Worm (Caenorhabditis elegans) whole organism, L3 larva: ENCODE data around the gene Y26E6A.2.

ENCODE experiments used
- R02D3.7 ChIP-seq: fragments of 150-350 bp; optimal IDR thresholded peaks from 2 replicates; lab custom pipeline; 2014; ENCODE audit warnings: missing biosample characterization, missing genetic modification characterization
- aly-2 ChIP-seq: fragments of 150-350 bp; optimal IDR thresholded peaks from 2 replicates; lab custom pipeline; 2014; ENCODE audit warnings: missing biosample characterization, missing genetic modification characterization
- ceh-16 ChIP-seq: sonication (generic microtip); optimal IDR thresholded peaks from 2 replicates; lab custom pipeline; 2017; ENCODE audit warnings: missing biosample characterization, missing genetic modification characterization
- ceh-28 ChIP-seq: fragments of 150-350 bp; optimal IDR thresholded peaks from 2 replicates; lab custom pipeline; 2014; ENCODE audit warnings: missing biosample characterization, missing genetic modification reagents, missing genetic modification characterization
- ceh-82 ChIP-seq: fragments of 150-350 bp; optimal IDR thresholded peaks from 2 replicates; lab custom pipeline; 2014; ENCODE audit warnings: missing biosample characterization, missing genetic modification characterization
- daf-12 ChIP-seq: fragments of 150-350 bp; optimal IDR thresholded peaks from 2 replicates; lab custom pipeline; 2014; ENCODE audit warnings: missing biosample characterization, missing genetic modification reagents, missing genetic modification characterization
- egl-5 ChIP-seq: fragments of 150-350 bp; optimal IDR thresholded peaks from 2 replicates; lab custom pipeline; 2017; ENCODE audit warnings: missing biosample characterization, missing genetic modification reagents, missing genetic modification characterization, inconsistent platforms
- elt-1 ChIP-seq: fragments of 150-350 bp; optimal IDR thresholded peaks from 2 replicates; lab custom pipeline; 2014; ENCODE audit warnings: missing biosample characterization, missing genetic modification characterization
- elt-2 ChIP-seq: sonication (generic microtip); optimal IDR thresholded peaks from 2 replicates; lab custom pipeline; 2016; ENCODE audit warnings: missing genetic modification reagents, mild to moderate bottlenecking, missing genetic modification characterization, missing compliant biosample characterization
- eor-1 ChIP-seq, 2 experiments: fragments of 150-350 bp; optimal IDR thresholded peaks; 2 replicates each; lab custom pipeline; 2014 to 2018; ENCODE audit warnings: missing biosample characterization in 2 of 2, missing genetic modification characterization in 2 of 2
- fos-1 ChIP-seq: fragments of 150-350 bp; optimal IDR thresholded peaks from 2 replicates; lab custom pipeline; 2014; ENCODE audit warnings: missing biosample characterization, missing genetic modification characterization
- jun-1 ChIP-seq: fragments of 150-350 bp; optimal IDR thresholded peaks from 2 replicates; lab custom pipeline; 2014; ENCODE audit warnings: missing biosample characterization, missing genetic modification reagents, missing genetic modification characterization
- lin-15B ChIP-seq: fragments of 150-350 bp; optimal IDR thresholded peaks from 2 replicates; lab custom pipeline; 2014; ENCODE audit warnings: missing biosample characterization, missing genetic modification characterization
- lsy-12 ChIP-seq: sonication (generic microtip); optimal IDR thresholded peaks from 2 replicates; lab custom pipeline; 2016; ENCODE audit warnings: mild to moderate bottlenecking, missing genetic modification characterization, missing compliant biosample characterization
- mdl-1 ChIP-seq: fragments of 150-350 bp; optimal IDR thresholded peaks from 2 replicates; lab custom pipeline; 2014; ENCODE audit warnings: missing biosample characterization, missing genetic modification characterization
- mml-1 ChIP-seq: fragments of 150-350 bp; sonication (generic microtip); optimal IDR thresholded peaks from 3 replicates; lab custom pipeline; 2014; ENCODE audit warnings: missing biosample characterization, missing genetic modification characterization
- nhr-11 ChIP-seq: fragments of 150-350 bp; optimal IDR thresholded peaks from 2 replicates; lab custom pipeline; 2014; ENCODE audit warnings: missing biosample characterization, missing genetic modification characterization
- nhr-25 ChIP-seq: sonication (generic microtip); optimal IDR thresholded peaks from 2 replicates; lab custom pipeline; 2017; ENCODE audit warnings: missing biosample characterization, missing genetic modification characterization
- nhr-76 ChIP-seq: fragments of 150-350 bp; sonication (generic microtip); optimal IDR thresholded peaks from 5 replicates; lab custom pipeline; 2014; ENCODE audit warnings: missing biosample characterization, missing genetic modification characterization
- nhr-77 ChIP-seq: fragments of 150-350 bp; optimal IDR thresholded peaks from 2 replicates; lab custom pipeline; 2014; ENCODE audit warnings: missing biosample characterization, missing genetic modification characterization
- pha-4 ChIP-seq: fragments of 150-350 bp; optimal IDR thresholded peaks from 2 replicates; lab custom pipeline; 2014; ENCODE audit warnings: missing biosample characterization, missing genetic modification reagents, missing genetic modification characterization
- pqm-1 ChIP-seq: fragments of 150-350 bp; optimal IDR thresholded peaks from 2 replicates; lab custom pipeline; 2017; ENCODE audit warnings: missing biosample characterization, missing genetic modification characterization, inconsistent platforms
- sea-2 ChIP-seq: fragments of 150-350 bp; sonication (generic microtip); optimal IDR thresholded peaks from 4 replicates; lab custom pipeline; 2014; ENCODE audit warnings: missing biosample characterization, missing genetic modification reagents, missing genetic modification characterization
- skn-1 ChIP-seq: fragments of 150-350 bp; optimal IDR thresholded peaks from 2 replicates; lab custom pipeline; 2014; ENCODE audit warnings: missing biosample characterization, missing genetic modification characterization
- snpc-4 ChIP-seq: fragments of 150-350 bp; optimal IDR thresholded peaks from 2 replicates; lab custom pipeline; 2014; ENCODE audit warnings: missing biosample characterization, missing genetic modification characterization
- tbx-2 ChIP-seq: sonication (generic microtip); optimal IDR thresholded peaks from 2 replicates; lab custom pipeline; 2016; ENCODE audit warnings: mild to moderate bottlenecking, missing genetic modification characterization, missing compliant biosample characterization
- unc-62 ChIP-seq: fragments of 150-350 bp; sonication (generic microtip); optimal IDR thresholded peaks from 4 replicates; lab custom pipeline; 2014; ENCODE audit warnings: missing biosample characterization, missing genetic modification reagents, missing genetic modification characterization
- zag-1 ChIP-seq: fragments of 150-350 bp; optimal IDR thresholded peaks from 2 replicates; lab custom pipeline; 2014; ENCODE audit warnings: missing biosample characterization, missing genetic modification characterization
- ztf-11 ChIP-seq: fragments of 150-350 bp; optimal IDR thresholded peaks from 2 replicates; lab custom pipeline; 2014; ENCODE audit warnings: missing biosample characterization, missing genetic modification characterization
- ztf-4 ChIP-seq: fragments of 150-350 bp; optimal IDR thresholded peaks from 2 replicates; lab custom pipeline; 2014; ENCODE audit warnings: missing biosample characterization, missing genetic modification characterization

The Y26E6A.2 gene

ce11 chrX:13900047-13900446, 14.1 kb downstream of the Y26E6A.2 start, which contains the start of gene sra-38:
sra-38 (minus strand) TSS chrX:13900147.
- TF ChIP-seq elt-2 (tag; lab: Kevin White, UChicago) (no peak), elt-1 (no peak), pha-4 (tag; lab: Kevin White, UChicago) (no peak), nhr-25 (tag; lab: Kevin White, UChicago) (no peak), daf-12 (tag; lab: Kevin White, UChicago) (no peak), fos-1 (tag; lab: Kevin White, UChicago) (no peak), R02D3.7 (no peak), pqm-1 (tag; lab: Kevin White, UChicago) (no peak), jun-1 (no peak), zag-1 (tag; lab: Kevin White, UChicago) (no peak), ceh-28 (no peak)

DNA sequence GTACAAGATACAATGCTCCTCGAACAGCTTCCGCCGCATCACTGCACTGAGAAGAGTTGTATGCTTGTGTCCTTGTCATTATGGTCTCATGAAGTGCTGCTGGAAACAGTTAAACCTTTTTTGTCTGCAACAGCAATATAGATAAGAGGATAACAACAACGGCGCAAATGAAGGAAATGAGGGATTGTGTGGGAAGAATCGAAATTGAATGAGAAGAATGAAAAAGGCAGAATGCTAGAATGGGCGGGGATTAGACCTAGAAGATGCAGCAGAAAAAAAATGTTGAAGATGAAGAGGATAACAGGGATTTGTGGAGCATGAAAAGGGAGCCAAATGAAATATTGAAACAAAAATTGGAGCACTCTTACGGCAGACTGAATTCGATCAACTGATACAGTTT, 20.9 kb downstream of the Y26E6A.2 start, which contains the start of gene sra-37:
sra-37 (minus strand) TSS at position 101 of the 400 bp plus-strand sequence.
- TF ChIP-seq ceh-82 (tag; lab: Kevin White, UChicago): no peak
- TF ChIP-seq unc-62: no peak
- no peak for TF ChIP-seq eor-1 (tag; optimal IDR thresholded peaks at IDR 0.05; lab: Kevin White, UChicago)
- TF ChIP-seq ztf-4: no peak
- TF ChIP-seq jun-1: no peak
- no peak for TF ChIP-seq ceh-16 (tag; lab: Kevin White, UChicago)
- no peak for TF ChIP-seq elt-2 (tag; lab: Kevin White, UChicago)
- TF ChIP-seq lsy-12 (tag; lab: Kevin White, UChicago): no peak
- TF ChIP-seq ztf-11 (tag; lab: Kevin White, UChicago): no peak
- no peak for TF ChIP-seq pha-4 (tag; lab: Kevin White, UChicago)
- no peak for TF ChIP-seq skn-1 (tag; lab: Kevin White, UChicago)
- TF ChIP-seq nhr-76 (tag; lab: Kevin White, UChicago): no peak
- no peak for TF ChIP-seq lin-15B (tag; lab: Kevin White, UChicago)

DNA sequence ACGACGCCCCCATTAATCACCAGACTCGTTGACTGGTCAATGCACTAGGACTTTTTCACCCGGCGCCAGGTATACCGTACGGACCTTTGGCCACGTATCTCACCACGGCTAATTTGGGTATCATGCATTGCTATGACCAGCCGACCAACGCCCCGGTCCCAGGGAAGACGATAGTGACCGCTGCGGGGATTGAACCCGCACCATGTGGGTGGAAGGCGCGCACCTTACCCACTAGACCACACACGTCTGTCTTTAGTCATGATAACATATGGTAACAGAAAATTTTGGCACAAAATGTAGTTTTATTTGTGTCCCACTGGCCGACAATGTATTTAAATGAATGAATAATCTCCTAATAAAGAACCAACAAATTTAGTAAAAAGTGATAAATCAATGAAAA, 28.0 kb downstream of the Y26E6A.2 start:
- TF ChIP-seq nhr-76 (tag; lab: Kevin White, UChicago) (no peak), snpc-4 (no peak), tbx-2 (tag; lab: Kevin White, UChicago) (no peak), jun-1 (no peak), nhr-11 (tag; lab: Kevin White, UChicago) (no peak), mdl-1 (no peak), aly-2 (tag; lab: Kevin White, UChicago) (no peak), mml-1 (tag; lab: Kevin White, UChicago) (no peak), sea-2 (no peak)

ce11 chrX:13885131-13885530, 29.1 kb downstream of the Y26E6A.2 start:
- TF ChIP-seq pha-4 (tag; lab: Kevin White, UChicago): peak; percentile 72
- peak; percentile 12 for TF ChIP-seq jun-1
- TF ChIP-seq ztf-11 (tag; lab: Kevin White, UChicago): no peak
- peak; percentile 73 for TF ChIP-seq pqm-1 (tag; lab: Kevin White, UChicago)
- TF ChIP-seq elt-2 (tag; lab: Kevin White, UChicago): peak; percentile 80
- no peak for TF ChIP-seq unc-62

DNA sequence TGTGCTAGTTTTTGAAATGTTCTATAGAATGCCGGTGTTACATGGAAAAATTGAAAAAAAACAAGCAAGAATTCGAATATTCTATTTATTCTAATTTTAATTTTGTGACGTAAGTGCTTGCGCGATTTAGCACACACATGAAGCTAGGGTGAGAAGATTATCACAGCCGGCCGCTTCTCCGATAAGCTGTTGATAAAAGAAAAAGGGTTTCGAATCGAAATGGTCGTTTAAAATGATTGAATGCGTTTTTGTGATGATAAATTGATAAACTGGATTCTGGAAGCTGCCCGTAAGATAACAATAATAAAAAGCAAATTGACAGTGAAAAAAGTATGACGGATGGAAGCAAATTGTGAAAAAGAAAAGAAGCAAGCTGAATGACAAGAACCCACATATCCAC, 30.0 kb downstream of the Y26E6A.2 start:
- TF ChIP-seq egl-5 (tag; lab: Kevin White, UChicago): peak; percentile 76
- peak; percentile 72 for TF ChIP-seq elt-2 (tag; lab: Kevin White, UChicago)
- TF ChIP-seq pqm-1 (tag; lab: Kevin White, UChicago): peak; percentile 5
- no peak for TF ChIP-seq ceh-82 (tag; lab: Kevin White, UChicago)

DNA sequence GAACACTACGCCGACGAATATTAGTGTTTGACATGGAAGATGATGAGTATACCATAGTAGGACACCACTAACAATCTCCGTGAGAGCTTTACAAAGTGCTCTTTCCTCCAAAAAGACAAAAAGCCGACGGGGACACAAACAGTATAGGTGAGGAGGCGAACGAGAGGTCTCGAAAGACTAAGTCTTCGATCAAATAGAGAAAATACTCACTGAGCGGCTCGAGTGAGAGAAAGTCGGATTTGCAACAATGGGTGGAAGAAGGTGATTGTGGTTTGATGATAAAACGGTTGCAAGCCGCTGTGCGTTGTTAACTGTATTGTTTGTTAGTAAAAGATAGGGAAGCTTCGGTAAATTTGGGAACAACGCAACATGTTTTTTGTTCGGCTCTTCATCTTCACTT, 31.6 kb downstream of the Y26E6A.2 start, which contains the start of gene hlb-1:
hlb-1 (minus strand) TSS at position 101 of the 400 bp plus-strand sequence.
- TF ChIP-seq ceh-82 (tag; lab: Kevin White, UChicago) (no peak), pha-4 (tag; lab: Kevin White, UChicago) (peak; percentile 69), ceh-28 (no peak), aly-2 (tag; lab: Kevin White, UChicago) (no peak)

- no peak for TF ChIP-seq nhr-25 (tag; lab: Kevin White, UChicago)
- no peak for TF ChIP-seq nhr-77 (tag; lab: Kevin White, UChicago)
- no peak for TF ChIP-seq aly-2 (tag; lab: Kevin White, UChicago)
- no peak for TF ChIP-seq pqm-1 (tag; lab: Kevin White, UChicago)
- TF ChIP-seq, all 47 proteins: peak for 0
Observed at ce11 chrX:13881760-13882369, 32.3 kb downstream of the Y26E6A.2 start.
